Worm (Caenorhabditis elegans) whole organism, L4/young adult: ENCODE data around the gene nas-39.

Source experiments
- W03F9.2 ChIP-seq: fragments of 150-350 bp; optimal IDR thresholded peaks from 2 replicates; lab custom pipeline; 2014; ENCODE audit warnings: missing biosample characterization, missing genetic modification characterization
- him-1 ChIP-seq: sonication (generic microtip); optimal IDR thresholded peaks from 2 replicates; lab custom pipeline; 2016; ENCODE audit warnings: missing genotype, missing genetic modification reagents, missing genetic modification characterization, missing compliant biosample characterization

DNA sequence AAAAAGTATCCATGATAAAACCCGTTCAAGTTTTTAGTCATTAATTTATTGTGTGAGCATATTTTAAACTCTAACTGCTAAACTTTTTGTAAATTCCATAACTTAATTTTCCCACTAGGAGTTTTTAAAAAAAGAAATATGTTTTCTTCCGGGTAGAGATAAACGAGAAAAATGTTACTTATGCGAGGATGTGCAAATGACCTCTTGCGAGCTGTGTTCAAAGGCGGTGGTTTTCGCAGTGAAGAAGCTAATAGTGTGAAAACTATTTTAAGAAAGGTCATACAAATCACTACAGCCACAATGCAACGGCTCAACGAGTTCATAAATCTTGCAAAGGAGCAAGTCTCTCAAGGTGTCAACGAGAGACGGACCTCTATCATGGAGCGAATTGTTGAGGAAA, 44.3 kb downstream of the nas-39 start, which contains the start of gene K05G3.1:
- no peak for TF ChIP-seq W03F9.2
- TF ChIP-seq him-1, result no peak
